Worm (Caenorhabditis elegans) whole organism, L1 larva: ENCODE data around the gene let-418.
A peak's percentile ranks its signal among the peaks of the same experiment; 100 is the strongest.

Source experiments
- C34B4.2 ChIP-seq: sonication (generic microtip); optimal IDR thresholded peaks from 2 replicates; lab custom pipeline; 2017; ENCODE audit warnings: mild to moderate bottlenecking, missing genetic modification characterization, missing compliant biosample characterization
- F16B12.6 ChIP-seq: fragments of 150-350 bp; optimal IDR thresholded peaks from 2 replicates; lab custom pipeline; 2014; ENCODE audit warnings: missing biosample characterization, missing genetic modification characterization
- Y116A8C.19 ChIP-seq: sonication (generic microtip); optimal IDR thresholded peaks from 2 replicates; lab custom pipeline; 2016; ENCODE audit warnings: missing compliant biosample characterization, missing genetic modification characterization, borderline replicate concordance
- alr-1 ChIP-seq: fragments of 200-800 bp; sonication (Bioruptor generic); optimal IDR thresholded peaks from 2 replicates; lab custom pipeline; 2018; ENCODE audit warnings: borderline replicate concordance, mild to moderate bottlenecking, missing genetic modification characterization, missing compliant biosample characterization
- aly-2 ChIP-seq: fragments of 150-350 bp; optimal IDR thresholded peaks from 2 replicates; lab custom pipeline; 2014; ENCODE audit warnings: missing biosample characterization, missing genetic modification characterization
- ama-1 ChIP-seq: fragments of 150-350 bp; optimal IDR thresholded peaks from 2 replicates; lab custom pipeline; 2014
- blmp-1 ChIP-seq: fragments of 150-350 bp; optimal IDR thresholded peaks from 2 replicates; lab custom pipeline; 2014; ENCODE audit warnings: missing biosample characterization, missing genetic modification characterization
- ceh-63 ChIP-seq: fragments of 200-800 bp; sonication (Bioruptor generic); optimal IDR thresholded peaks from 2 replicates; lab custom pipeline; 2018; ENCODE audit warnings: mild to moderate bottlenecking, missing genetic modification characterization, missing compliant biosample characterization
- ces-1 ChIP-seq: fragments of 150-350 bp; optimal IDR thresholded peaks from 2 replicates; lab custom pipeline; 2014; ENCODE audit warnings: missing biosample characterization, missing genetic modification reagents, missing genetic modification characterization
- dpl-1 ChIP-seq, 3 experiments: fragments of 150-350 bp in 2 of 3; sonication (generic microtip) in 1 of 3; optimal IDR thresholded peaks; 2 replicates each; lab custom pipeline; 2014 to 2017; ENCODE audit warnings: missing biosample characterization in 3 of 3, missing genetic modification characterization in 3 of 3, missing genetic modification reagents in 3 of 3
- dsc-1 ChIP-seq: sonication (generic microtip); optimal IDR thresholded peaks from 2 replicates; lab custom pipeline; 2016; ENCODE audit warnings: mild to moderate bottlenecking, missing genetic modification characterization, missing compliant biosample characterization
- efl-1 ChIP-seq, 4 experiments: fragments of 150-350 bp; optimal IDR thresholded peaks in 3 of 4; peaks in 1 of 4; 1 replicate in 1 of 4; 2 replicates in 3 of 4; lab custom pipeline; 2014; ENCODE audit warnings: missing biosample characterization in 2 of 4, missing genetic modification characterization in 2 of 4, missing genetic modification reagents in 2 of 4
- efl-3 ChIP-seq: fragments of 200-800 bp; sonication (Bioruptor generic); optimal IDR thresholded peaks from 2 replicates; lab custom pipeline; 2018; ENCODE audit warnings: mild to moderate bottlenecking, missing genetic modification characterization, missing compliant biosample characterization
- egl-27 ChIP-seq, 2 experiments: fragments of 150-350 bp in 1 of 2; sonication (generic microtip); optimal IDR thresholded peaks; 3 replicates each; lab custom pipeline; 2017 to 2018; ENCODE audit warnings: missing biosample characterization in 2 of 2, missing genetic modification characterization in 2 of 2, missing genetic modification reagents in 2 of 2
- elt-3 ChIP-seq, 6 experiments: fragments of 150-350 bp in 1 of 6; sonication (generic microtip); optimal IDR thresholded peaks; 2 replicates each; lab custom pipeline; 2017 to 2018; ENCODE audit warnings: missing biosample characterization in 6 of 6, missing genetic modification characterization in 6 of 6, inconsistent platforms in 1 of 6
- ets-5 ChIP-seq: fragments of 200-800 bp; sonication (Bioruptor generic); IDR thresholded peaks from 2 replicates; pipeline ENCODE4 v1.3.6; 2022; ENCODE audit warnings: missing genetic modification characterization, missing compliant biosample characterization
- fkh-10 ChIP-seq: sonication (generic microtip); optimal IDR thresholded peaks from 2 replicates; lab custom pipeline; 2017; ENCODE audit warnings: missing biosample characterization, missing genetic modification reagents, missing genetic modification characterization
- fkh-8 ChIP-seq: sonication (generic microtip); optimal IDR thresholded peaks from 2 replicates; lab custom pipeline; 2016; ENCODE audit warnings: mild to moderate bottlenecking, missing genetic modification characterization, missing compliant biosample characterization
- fos-1 ChIP-seq: fragments of 150-350 bp; optimal IDR thresholded peaks from 2 replicates; lab custom pipeline; 2014; ENCODE audit warnings: missing biosample characterization, missing genetic modification characterization
- hlh-17 ChIP-seq: fragments of 200-800 bp; sonication (Bioruptor generic); optimal IDR thresholded peaks from 2 replicates; lab custom pipeline; 2018; ENCODE audit warnings: missing genetic modification characterization, mild to moderate bottlenecking, missing compliant biosample characterization, moderate library complexity, borderline replicate concordance
- hlh-4 ChIP-seq: sonication (generic microtip); optimal IDR thresholded peaks from 2 replicates; lab custom pipeline; 2016; ENCODE audit warnings: mild to moderate bottlenecking, missing genetic modification characterization, missing compliant biosample characterization
- hpl-2 ChIP-seq: fragments of 150-350 bp; optimal IDR thresholded peaks from 2 replicates; lab custom pipeline; 2014; ENCODE audit warnings: missing biosample characterization, missing genetic modification reagents, missing genetic modification characterization
- lin-13 ChIP-seq: fragments of 150-350 bp; optimal IDR thresholded peaks from 2 replicates; lab custom pipeline; 2014; ENCODE audit warnings: missing biosample characterization, missing genetic modification reagents, missing genetic modification characterization
- lin-14 ChIP-seq: fragments of 200-800 bp; sonication (Bioruptor generic); optimal IDR thresholded peaks from 2 replicates; lab custom pipeline; 2018; ENCODE audit warnings: mild to moderate bottlenecking, missing genetic modification characterization, moderate library complexity, missing compliant biosample characterization
- lin-35 ChIP-seq, 2 experiments: fragments of 150-350 bp; optimal IDR thresholded peaks; 2 replicates each; lab custom pipeline; 2014; ENCODE audit warnings: missing biosample characterization in 2 of 2, missing genetic modification characterization in 2 of 2, missing genetic modification reagents in 2 of 2
- mep-1 ChIP-seq: fragments of 150-350 bp; optimal IDR thresholded peaks from 2 replicates; lab custom pipeline; 2014; ENCODE audit warnings: missing biosample characterization, missing genetic modification characterization
- nhr-11 ChIP-seq: fragments of 150-350 bp; optimal IDR thresholded peaks from 2 replicates; lab custom pipeline; 2014; ENCODE audit warnings: missing biosample characterization, missing genetic modification characterization
- nhr-12 ChIP-seq: sonication (generic microtip); optimal IDR thresholded peaks from 2 replicates; lab custom pipeline; 2017; ENCODE audit warnings: missing biosample characterization, missing genetic modification characterization
- nhr-19 ChIP-seq: fragments of 200-800 bp; sonication (Bioruptor generic); conservative IDR thresholded peaks from 2 replicates; pipeline ENCODE4 v1.3.6; 2022; ENCODE audit warnings: missing genetic modification characterization, missing compliant biosample characterization
- nhr-28 ChIP-seq: fragments of 150-350 bp; optimal IDR thresholded peaks from 2 replicates; lab custom pipeline; 2014; ENCODE audit warnings: missing biosample characterization, missing genetic modification characterization
- nhr-47 ChIP-seq: sonication (generic microtip); optimal IDR thresholded peaks from 2 replicates; lab custom pipeline; 2016; ENCODE audit warnings: mild to moderate bottlenecking, missing genetic modification characterization, moderate library complexity, missing compliant biosample characterization
- nhr-71 ChIP-seq: sonication (generic microtip); optimal IDR thresholded peaks from 2 replicates; lab custom pipeline; 2016; ENCODE audit warnings: mild to moderate bottlenecking, missing genetic modification characterization, moderate library complexity, missing compliant biosample characterization
- nhr-84 ChIP-seq: sonication (generic microtip); optimal IDR thresholded peaks from 2 replicates; lab custom pipeline; 2017; ENCODE audit warnings: missing biosample characterization, missing genetic modification characterization
- nhr-85 ChIP-seq: sonication (generic microtip); peaks from one replicate; lab custom pipeline; 2016; ENCODE audit warnings: missing genetic modification characterization, inconsistent platforms, missing compliant biosample characterization
- nhr-90 ChIP-seq: sonication (generic microtip); optimal IDR thresholded peaks from 2 replicates; lab custom pipeline; 2016; ENCODE audit warnings: mild to moderate bottlenecking, missing genetic modification characterization, missing compliant biosample characterization; ENCODE audit not compliant: poor library complexity
- pag-3 ChIP-seq: sonication (generic microtip); optimal IDR thresholded peaks from 2 replicates; lab custom pipeline; 2017; ENCODE audit warnings: missing genetic modification characterization, mild to moderate bottlenecking, missing compliant biosample characterization, antibody characterized with exemption, borderline replicate concordance; ENCODE audit not compliant: insufficient read depth
- pqm-1 ChIP-seq: sonication (generic microtip); optimal IDR thresholded peaks from 3 replicates; lab custom pipeline; 2017; ENCODE audit warnings: missing biosample characterization, missing genetic modification characterization
- rnt-1 ChIP-seq: sonication (generic microtip); optimal IDR thresholded peaks from 2 replicates; lab custom pipeline; 2016; ENCODE audit warnings: mild to moderate bottlenecking, missing genetic modification characterization, moderate library complexity, missing compliant biosample characterization
- skn-1 ChIP-seq: fragments of 150-350 bp; optimal IDR thresholded peaks from 2 replicates; lab custom pipeline; 2014; ENCODE audit warnings: missing biosample characterization, missing genetic modification characterization
- snpc-4 ChIP-seq: fragments of 150-350 bp; optimal IDR thresholded peaks from 2 replicates; lab custom pipeline; 2014; ENCODE audit warnings: missing biosample characterization, missing genetic modification characterization
- sptf-1 ChIP-seq: fragments of 150-350 bp; optimal IDR thresholded peaks from 2 replicates; lab custom pipeline; 2014; ENCODE audit warnings: missing biosample characterization, missing genetic modification characterization
- sup-37 ChIP-seq: fragments of 200-800 bp; sonication (Bioruptor generic); optimal IDR thresholded peaks from 2 replicates; lab custom pipeline; 2018; ENCODE audit warnings: mild to moderate bottlenecking, missing genetic modification characterization, missing compliant biosample characterization
- unc-62 ChIP-seq: fragments of 150-350 bp; optimal IDR thresholded peaks from 2 replicates; lab custom pipeline; 2014; ENCODE audit warnings: missing biosample characterization, missing genetic modification reagents, missing genetic modification characterization
- vab-15 ChIP-seq: sonication (generic microtip); optimal IDR thresholded peaks from 2 replicates; lab custom pipeline; 2017; ENCODE audit warnings: missing genotype, mild to moderate bottlenecking, missing genetic modification characterization, missing compliant biosample characterization
- zip-4 ChIP-seq: fragments of 200-800 bp; sonication (Bioruptor generic); optimal IDR thresholded peaks from 2 replicates; lab custom pipeline; 2018; ENCODE audit warnings: mild to moderate bottlenecking, missing genetic modification characterization, moderate library complexity, missing compliant biosample characterization
- ztf-11 ChIP-seq, 2 experiments: sonication (generic microtip); optimal IDR thresholded peaks; 2 replicates each; lab custom pipeline; 2016 to 2017; ENCODE audit warnings: missing genetic modification characterization in 2 of 2, missing biosample characterization in 1 of 2, missing compliant biosample characterization in 1 of 2

let-418 gene

ce11 chrV:5790497-5791280, 35.9 kb upstream of the let-418 start, which contains the start of the genes nhr-142 and F44E7.9 (continued):
- TF ChIP-seq efl-3 (GFP tag; lab: Kevin White, UChicago) (no peak), ztf-11 (tag; optimal IDR thresholded peaks at IDR 0.05; lab: Kevin White, UChicago) (peak in 1 of 2 experiments; percentile 75), F16B12.6 (tag; lab: Kevin White, UChicago) (peak; percentile 60), skn-1 (tag; lab: Kevin White, UChicago) (peak; percentile 68), nhr-71 (tag; lab: Kevin White, UChicago) (peak; percentile 92), nhr-47 (tag; lab: Kevin White, UChicago) (peak; percentile 92), snpc-4 (tag; lab: Kevin White, UChicago) (peak; percentile 63), ceh-63 (GFP tag; lab: Kevin White, UChicago) (no peak), blmp-1 (tag; lab: Kevin White, UChicago) (peak; percentile 52), nhr-90 (tag; lab: Kevin White, UChicago) (peak; percentile 90), mep-1 (tag; lab: Kevin White, UChicago) (peak; percentile 91), hlh-4 (tag; lab: Kevin White, UChicago) (no peak), dpl-1 (GFP tag; optimal IDR thresholded peaks at IDR 0.05; lab: Kevin White, UChicago) (peak; percentile 72 to 84 (median 82)), pag-3 (tag; lab: Kevin White, UChicago) (peak; percentile 38), sup-37 (peak; percentile 40), dsc-1 (tag; lab: Kevin White, UChicago) (peak; percentile 79), nhr-28 (no peak), nhr-19 (GFP tag; lab: Robert Waterston, UW) (peak; percentile 87), sptf-1 (no peak), nhr-12 (tag; lab: Kevin White, UChicago) (no peak), fkh-10 (GFP tag; lab: Kevin White, UChicago) (peak; percentile 77), zip-4 (GFP tag; lab: Kevin White, UChicago) (peak; percentile 38), lin-35 (GFP tag; optimal IDR thresholded peaks at IDR 0.05; lab: Kevin White, UChicago) (peak; percentile 81 to 86), unc-62 (GFP tag; lab: Kevin White, UChicago) (no peak), lin-13 (peak; percentile 89), ama-1 (lab: Kevin White, UChicago) (no peak), hlh-17 (no peak), C34B4.2 (tag; lab: Kevin White, UChicago) (no peak), ces-1 (GFP tag; lab: Kevin White, UChicago) (no peak), egl-27 (tag; optimal IDR thresholded peaks at IDR 0.05; lab: Kevin White, UChicago) (no peak), lin-14 (peak; percentile 91), fkh-8 (tag; lab: Kevin White, UChicago) (peak; percentile 87), fos-1 (peak; percentile 75)

- TF ChIP-seq aly-2 (tag; lab: Kevin White, UChicago), result no peak
- no peak for TF ChIP-seq C34B4.2 (tag; lab: Kevin White, UChicago)
- TF ChIP-seq nhr-85 (tag; lab: Kevin White, UChicago), result peak; percentile 48
Measured at ce11 chrV:5792031-5792430, 34.6 kb upstream of the let-418 start, which contains the start of gene ZC250.2. Gene ZC250.2, plus strand, starts transcription at chrV:5792331.

ce11 chrV:5798132-5798531, 28.5 kb upstream of the let-418 start, which contains the start of gene nstp-3:
Gene nstp-3, minus strand, starts transcription at chrV:5798232.
- TF ChIP-seq elt-3 (tag; optimal IDR thresholded peaks at IDR 0.05; lab: Kevin White, UChicago) (no peak), Y116A8C.19 (tag; lab: Kevin White, UChicago) (no peak), dsc-1 (tag; lab: Kevin White, UChicago) (no peak), lin-35 (GFP tag; optimal IDR thresholded peaks at IDR 0.05; lab: Kevin White, UChicago) (no peak), pqm-1 (no peak), rnt-1 (tag; lab: Kevin White, UChicago) (no peak), vab-15 (no peak), fkh-8 (tag; lab: Kevin White, UChicago) (no peak), nhr-11 (no peak), nhr-71 (tag; lab: Kevin White, UChicago) (no peak), C34B4.2 (tag; lab: Kevin White, UChicago) (no peak), efl-1 (optimal IDR thresholded peaks at IDR 0.05; lab: Kevin White, UChicago) (no peak), efl-1 (GFP tag; optimal IDR thresholded peaks at IDR 0.05 in 1 of 2; lab: Kevin White, UChicago) (no peak), alr-1 (tag; lab: Kevin White, UChicago) (no peak), hpl-2 (no peak), ets-5 (GFP tag; lab: Robert Waterston, UW) (no peak), skn-1 (tag; lab: Kevin White, UChicago) (no peak), lin-14 (no peak), nhr-84 (tag; lab: Kevin White, UChicago) (no peak)
